Worm (Caenorhabditis elegans) whole organism, young adult: ENCODE measurements around the gene mex-6.

Source experiments
- D2030.7 ChIP-seq: fragments of 200-800 bp; sonication (Bioruptor generic); IDR thresholded peaks from 2 replicates; pipeline ENCODE4 v1.3.6; 2022; ENCODE audit warnings: missing genetic modification reagents, missing genetic modification characterization, missing compliant biosample characterization
- F23B12.7 ChIP-seq: sonication (generic microtip); optimal IDR thresholded peaks from 2 replicates; lab custom pipeline; 2017; ENCODE audit warnings: missing genetic modification characterization, mild to moderate bottlenecking, missing compliant biosample characterization, antibody characterized with exemption, moderate library complexity; ENCODE audit not compliant: insufficient read depth
- F33H1.4 ChIP-seq: fragments of 200-800 bp; sonication (Bioruptor generic); IDR thresholded peaks from 2 replicates; pipeline ENCODE4 v1.3.6; 2022; ENCODE audit warnings: missing genetic modification reagents, missing genetic modification characterization, missing compliant biosample characterization
- F37B4.10 ChIP-seq: fragments of 200-800 bp; sonication (Bioruptor generic); IDR thresholded peaks from 2 replicates; pipeline ENCODE4 v1.3.6; 2022; ENCODE audit warnings: missing genetic modification characterization, missing compliant biosample characterization
- F57A8.1 ChIP-seq: fragments of 200-800 bp; sonication (Bioruptor generic); optimal IDR thresholded peaks from 2 replicates; lab custom pipeline; 2018; ENCODE audit warnings: mild to moderate bottlenecking, missing genetic modification characterization, moderate library complexity, missing compliant biosample characterization
- Y56A3A.18 ChIP-seq: fragments of 200-800 bp; sonication (Bioruptor generic); IDR thresholded peaks from 2 replicates; pipeline ENCODE4 v1.3.6; 2022; ENCODE audit warnings: missing genetic modification reagents, missing genetic modification characterization, missing compliant biosample characterization
- ZK185.1 ChIP-seq: sonication (generic microtip); optimal IDR thresholded peaks from 2 replicates; lab custom pipeline; 2016; ENCODE audit warnings: mild to moderate bottlenecking, missing genetic modification characterization, missing compliant biosample characterization; ENCODE audit not compliant: poor library complexity, severe bottlenecking
- ama-1 ChIP-seq, 3 experiments: fragments of 150-350 bp in 1 of 3; sonication (generic microtip) in 2 of 3; optimal IDR thresholded peaks; 2 replicates each; lab custom pipeline; 2014 to 2018; ENCODE audit warnings: missing biosample characterization in 2 of 3, missing genetic modification characterization in 2 of 3, missing genetic modification reagents in 2 of 3
- atf-7 ChIP-seq: sonication (generic microtip); optimal IDR thresholded peaks from 2 replicates; lab custom pipeline; 2017; ENCODE audit warnings: mild to moderate bottlenecking, missing genetic modification characterization, missing compliant biosample characterization
- attf-5 ChIP-seq: fragments of 200-800 bp; sonication (Bioruptor generic); optimal IDR thresholded peaks from 2 replicates; lab custom pipeline; 2018; ENCODE audit warnings: mild to moderate bottlenecking, missing genetic modification characterization, missing compliant biosample characterization
- attf-6 ChIP-seq: fragments of 200-800 bp; sonication (Bioruptor generic); IDR thresholded peaks from 2 replicates; pipeline ENCODE4 v1.3.6; 2022; ENCODE audit warnings: missing genetic modification reagents, missing genetic modification characterization, missing compliant biosample characterization
- bed-2 ChIP-seq: fragments of 200-800 bp; sonication (Bioruptor generic); IDR thresholded peaks from 2 replicates; pipeline ENCODE4 v1.3.6; 2022; ENCODE audit warnings: missing genetic modification reagents, missing genetic modification characterization, missing compliant biosample characterization
- ccch-3 ChIP-seq: fragments of 200-800 bp; sonication (Bioruptor generic); optimal IDR thresholded peaks from 2 replicates; lab custom pipeline; 2018; ENCODE audit warnings: mild to moderate bottlenecking, missing genetic modification characterization, missing compliant biosample characterization
- cebp-2 ChIP-seq: fragments of 200-800 bp; sonication (Bioruptor generic); IDR thresholded peaks from 2 replicates; pipeline ENCODE4 v1.3.6; 2022; ENCODE audit warnings: missing genetic modification characterization, missing compliant biosample characterization
- ceh-100 ChIP-seq: fragments of 200-800 bp; sonication (Bioruptor generic); IDR thresholded peaks from 2 replicates; pipeline ENCODE4 v1.3.6; 2022; ENCODE audit warnings: missing genetic modification reagents, missing genetic modification characterization, missing compliant biosample characterization
- chd-7 ChIP-seq: sonication (generic microtip); optimal IDR thresholded peaks from 2 replicates; lab custom pipeline; 2016; ENCODE audit warnings: mild to moderate bottlenecking, missing genetic modification characterization, moderate library complexity, missing compliant biosample characterization
- dox-1 ChIP-seq: fragments of 200-800 bp; sonication (Bioruptor generic); IDR thresholded peaks from 2 replicates; pipeline ENCODE4 v1.3.6; 2022; ENCODE audit warnings: missing genetic modification reagents, missing genetic modification characterization, missing compliant biosample characterization
- dpff-1 ChIP-seq: sonication (generic microtip); optimal IDR thresholded peaks from 2 replicates; lab custom pipeline; 2017; ENCODE audit warnings: mild to moderate bottlenecking, missing genetic modification characterization, missing compliant biosample characterization
- dpl-1 ChIP-seq: fragments of 150-350 bp; optimal IDR thresholded peaks from 2 replicates; lab custom pipeline; 2014; ENCODE audit warnings: missing biosample characterization, missing genetic modification reagents, missing genetic modification characterization
- egl-18 ChIP-seq: fragments of 200-800 bp; sonication (Bioruptor generic); IDR thresholded peaks from 2 replicates; pipeline ENCODE4 v1.3.6; 2022; ENCODE audit warnings: missing genetic modification reagents, missing genetic modification characterization, missing compliant biosample characterization
- him-1 ChIP-seq: sonication (generic microtip); optimal IDR thresholded peaks from 2 replicates; lab custom pipeline; 2016; ENCODE audit warnings: missing genotype, missing genetic modification reagents, missing genetic modification characterization, missing compliant biosample characterization
- hrde-1 ChIP-seq: sonication (generic microtip); optimal IDR thresholded peaks from 2 replicates; lab custom pipeline; 2016; ENCODE audit warnings: missing genetic modification characterization, mild to moderate bottlenecking, missing compliant biosample characterization, moderate library complexity, missing genotype, missing genetic modification reagents, borderline replicate concordance
- lin-35 ChIP-seq, 3 experiments: fragments of 150-350 bp in 2 of 3; sonication (generic microtip) in 1 of 3; optimal IDR thresholded peaks; 2 replicates each; lab custom pipeline; 2014 to 2018; ENCODE audit warnings: missing biosample characterization in 3 of 3, missing genetic modification characterization in 3 of 3, missing genetic modification reagents in 3 of 3
- madf-10 ChIP-seq: sonication (generic microtip); optimal IDR thresholded peaks from 2 replicates; lab custom pipeline; 2016; ENCODE audit warnings: mild to moderate bottlenecking, missing genetic modification characterization, missing compliant biosample characterization
- mel-28 ChIP-seq: sonication (generic microtip); optimal IDR thresholded peaks from 2 replicates; lab custom pipeline; 2016; ENCODE audit warnings: borderline replicate concordance, mild to moderate bottlenecking, missing genetic modification characterization, missing compliant biosample characterization
- mes-4 ChIP-seq: sonication (generic microtip); optimal IDR thresholded peaks from 2 replicates; lab custom pipeline; 2016; ENCODE audit warnings: missing genotype, missing genetic modification characterization, missing compliant biosample characterization
- mxl-1 ChIP-seq: sonication (generic microtip); optimal IDR thresholded peaks from 2 replicates; lab custom pipeline; 2016; ENCODE audit warnings: missing genetic modification characterization, missing compliant biosample characterization
- nfya-2 ChIP-seq: fragments of 200-800 bp; sonication (Bioruptor generic); IDR thresholded peaks from 2 replicates; pipeline ENCODE4 v1.3.6; 2022; ENCODE audit warnings: missing genetic modification reagents, missing genetic modification characterization, missing compliant biosample characterization
- nhr-90 ChIP-seq: sonication (generic microtip); optimal IDR thresholded peaks from 2 replicates; lab custom pipeline; 2016; ENCODE audit warnings: missing genotype, mild to moderate bottlenecking, missing genetic modification characterization, missing compliant biosample characterization
- rec-8 ChIP-seq, 2 experiments: sonication (generic microtip); optimal IDR thresholded peaks; 2 replicates each; lab custom pipeline; 2016; ENCODE audit warnings: mild to moderate bottlenecking in 2 of 2, missing genetic modification characterization in 2 of 2, missing genetic modification reagents in 2 of 2, missing genotype in 2 of 2, missing biosample characterization in 1 of 2, missing compliant biosample characterization in 1 of 2, moderate library complexity in 1 of 2
- rpc-1 ChIP-seq, 2 experiments: fragments of 150-350 bp in 1 of 2; sonication (generic microtip) in 1 of 2; optimal IDR thresholded peaks; 2 replicates each; lab custom pipeline; 2014 to 2018; ENCODE audit warnings: missing biosample characterization in 1 of 2, missing genetic modification characterization in 1 of 2, missing genetic modification reagents in 1 of 2, missing genotype in 1 of 2
- somi-1 ChIP-seq: fragments of 200-800 bp; sonication (Bioruptor generic); optimal IDR thresholded peaks from 2 replicates; lab custom pipeline; 2018; ENCODE audit warnings: mild to moderate bottlenecking, missing genetic modification characterization, missing compliant biosample characterization
- sptf-2 ChIP-seq: fragments of 200-800 bp; sonication (Bioruptor generic); optimal IDR thresholded peaks from 2 replicates; lab custom pipeline; 2018; ENCODE audit warnings: mild to moderate bottlenecking, missing genetic modification characterization, missing compliant biosample characterization
- tbx-9 ChIP-seq: sonication (generic microtip); optimal IDR thresholded peaks from 2 replicates; lab custom pipeline; 2016; ENCODE audit warnings: borderline replicate concordance, missing genetic modification characterization, inconsistent platforms, missing compliant biosample characterization
- tlf-1 ChIP-seq: fragments of 200-800 bp; sonication (Bioruptor generic); optimal IDR thresholded peaks from 2 replicates; lab custom pipeline; 2018; ENCODE audit warnings: mild to moderate bottlenecking, missing genetic modification characterization, missing compliant biosample characterization
- unc-130 ChIP-seq: sonication (generic microtip); optimal IDR thresholded peaks from 2 replicates; lab custom pipeline; 2016; ENCODE audit warnings: missing genetic modification reagents, missing genetic modification characterization, missing compliant biosample characterization
- zim-3 ChIP-seq: sonication (generic microtip); optimal IDR thresholded peaks from 2 replicates; lab custom pipeline; 2017; ENCODE audit warnings: mild to moderate bottlenecking, missing genetic modification characterization, moderate library complexity, missing compliant biosample characterization
- ztf-6 ChIP-seq: fragments of 200-800 bp; sonication (Bioruptor generic); IDR thresholded peaks from 2 replicates; pipeline ENCODE4 v1.3.6; 2022; ENCODE audit warnings: missing genetic modification reagents, missing genetic modification characterization, missing compliant biosample characterization

mex-6 gene

DNA sequence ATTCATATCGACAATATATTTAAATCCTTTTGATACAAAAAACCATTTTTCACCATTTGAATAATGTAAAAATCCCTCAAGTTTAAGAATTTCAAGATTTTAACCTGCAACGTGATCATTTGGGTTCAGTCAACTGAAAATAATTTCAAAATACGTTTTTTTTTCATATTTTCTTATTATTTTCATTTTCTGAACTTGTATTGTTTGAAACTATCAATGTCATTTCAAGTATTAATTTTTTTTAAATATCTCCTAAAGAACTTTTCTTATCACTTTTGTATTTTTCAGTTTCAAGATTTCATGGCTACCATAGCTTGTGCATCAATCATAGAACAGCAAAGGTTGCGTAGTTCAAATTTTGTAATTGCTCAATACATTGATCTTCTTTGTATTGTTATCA lies 8.0 kb downstream of the mex-6 start, which contains the start of gene sra-9:
TSS of gene sra-9 (plus strand) at position 301 of the 400 bp plus-strand sequence.
- no peak for TF ChIP-seq madf-10 (tag; lab: Kevin White, UChicago)
- no peak for TF ChIP-seq mxl-1

DNA sequence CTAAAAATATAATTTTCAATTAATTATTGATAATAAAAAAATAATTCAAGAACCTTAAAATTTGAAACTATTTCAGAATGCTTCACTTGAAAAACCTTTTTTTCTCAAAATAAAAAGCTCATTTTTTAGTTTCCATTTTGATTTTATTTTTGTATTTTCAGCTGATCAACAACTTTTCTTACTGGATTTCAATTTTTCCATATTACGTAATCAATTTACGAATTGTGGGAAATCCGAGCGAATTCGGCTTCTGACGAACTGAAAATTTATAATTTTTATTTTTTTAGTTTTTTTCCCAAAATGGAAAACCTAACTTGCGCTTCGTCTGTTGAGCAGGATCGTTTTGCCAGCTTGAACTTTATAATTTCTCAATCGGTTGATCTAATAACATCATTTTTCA lies 13.5 kb downstream of the mex-6 start, which contains the start of gene sra-8:
TSS of gene sra-8 (plus strand) at position 301 of the 400 bp plus-strand sequence.
- TF ChIP-seq attf-6 (GFP tag; lab: Robert Waterston, UW) (no peak), attf-5 (GFP tag; lab: Kevin White, UChicago) (no peak), atf-7 (tag; lab: Kevin White, UChicago) (no peak), rec-8 (tag; optimal IDR thresholded peaks at IDR 0.05; lab: Kevin White, UChicago) (no peak), somi-1 (GFP tag; lab: Kevin White, UChicago) (no peak), him-1 (no peak), F23B12.7 (tag; lab: Kevin White, UChicago) (no peak), Y56A3A.18 (GFP tag; lab: Robert Waterston, UW) (no peak), ztf-6 (GFP tag; lab: Robert Waterston, UW) (no peak), nhr-90 (tag; lab: Kevin White, UChicago) (no peak), nfya-2 (GFP tag; lab: Robert Waterston, UW) (no peak), mel-28 (tag; lab: Kevin White, UChicago) (no peak), D2030.7 (GFP tag; lab: Robert Waterston, UW) (no peak), tbx-9 (no peak), chd-7 (tag; lab: Kevin White, UChicago) (no peak), cebp-2 (GFP tag; lab: Robert Waterston, UW) (no peak), ccch-3 (GFP tag; lab: Kevin White, UChicago) (no peak)

- TF ChIP-seq bed-2 (GFP tag; lab: Robert Waterston, UW): no peak
- no peak for TF ChIP-seq unc-130 (GFP tag; lab: Kevin White, UChicago)
- TF ChIP-seq F37B4.10 (GFP tag; lab: Robert Waterston, UW): no peak
- no peak for TF ChIP-seq ceh-100 (GFP tag; lab: Robert Waterston, UW)
- TF ChIP-seq zim-3 (tag; lab: Kevin White, UChicago): no peak
Observed at ce11 chrII:9540723-9541122, 16.7 kb downstream of the mex-6 start, which contains the start of gene sra-3. TSS of gene sra-3 (minus strand) at chrII:9540823.

DNA sequence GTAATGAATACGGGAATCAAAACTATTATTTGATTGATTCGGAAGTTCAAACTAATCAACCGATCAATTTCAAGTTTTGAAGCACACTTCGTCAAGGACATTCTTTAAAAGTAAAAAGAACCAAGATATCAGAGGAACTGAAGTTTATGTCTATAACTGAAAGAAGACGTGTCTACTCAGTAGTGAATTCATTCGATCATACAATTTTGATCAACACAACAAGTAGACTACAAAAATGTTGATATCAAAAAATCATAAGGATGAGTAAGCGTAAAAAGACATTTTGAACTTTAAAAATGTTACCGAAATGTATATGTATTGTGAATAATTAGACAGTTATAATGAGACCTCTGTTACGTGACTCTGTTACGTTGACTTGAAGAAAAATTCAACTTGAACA lies 18.8 kb downstream of the mex-6 start, which contains the start of gene sra-4:
TSS of gene sra-4 (minus strand) at position 101 of the 400 bp plus-strand sequence.
- TF ChIP-seq F57A8.1 (GFP tag; lab: Kevin White, UChicago): no peak
- no peak for TF ChIP-seq rpc-1 (optimal IDR thresholded peaks at IDR 0.05; lab: Kevin White, UChicago)
- no peak for TF ChIP-seq rpc-1 (tag; optimal IDR thresholded peaks at IDR 0.05; lab: Kevin White, UChicago)
- TF ChIP-seq dpff-1 (tag; lab: Kevin White, UChicago): no peak
- TF ChIP-seq tlf-1 (GFP tag; lab: Kevin White, UChicago): no peak
- no peak for TF ChIP-seq sptf-2
- no peak for TF ChIP-seq F33H1.4 (GFP tag; lab: Robert Waterston, UW)
- TF ChIP-seq dpl-1: no peak
- no peak for TF ChIP-seq hrde-1 (tag; lab: Kevin White, UChicago)
- TF ChIP-seq egl-18 (GFP tag; lab: Robert Waterston, UW): no peak
- no peak for TF ChIP-seq lin-35 (GFP tag; optimal IDR thresholded peaks at IDR 0.05; lab: Kevin White, UChicago)
- no peak for TF ChIP-seq mes-4 (tag; lab: Kevin White, UChicago)
- TF ChIP-seq ztf-6 (GFP tag; lab: Robert Waterston, UW): no peak
- TF ChIP-seq dox-1 (GFP tag; lab: Robert Waterston, UW): no peak
- no peak for TF ChIP-seq ZK185.1 (tag; lab: Kevin White, UChicago)
- TF ChIP-seq ama-1 (optimal IDR thresholded peaks at IDR 0.05; lab: Kevin White, UChicago): no peak
- TF ChIP-seq ama-1 (GFP tag; optimal IDR thresholded peaks at IDR 0.05; lab: Kevin White, UChicago): no peak
